Worm (Caenorhabditis elegans): Measurements from ENCODE around the gene fbxa-128.

Gene fbxa-128

DNA sequence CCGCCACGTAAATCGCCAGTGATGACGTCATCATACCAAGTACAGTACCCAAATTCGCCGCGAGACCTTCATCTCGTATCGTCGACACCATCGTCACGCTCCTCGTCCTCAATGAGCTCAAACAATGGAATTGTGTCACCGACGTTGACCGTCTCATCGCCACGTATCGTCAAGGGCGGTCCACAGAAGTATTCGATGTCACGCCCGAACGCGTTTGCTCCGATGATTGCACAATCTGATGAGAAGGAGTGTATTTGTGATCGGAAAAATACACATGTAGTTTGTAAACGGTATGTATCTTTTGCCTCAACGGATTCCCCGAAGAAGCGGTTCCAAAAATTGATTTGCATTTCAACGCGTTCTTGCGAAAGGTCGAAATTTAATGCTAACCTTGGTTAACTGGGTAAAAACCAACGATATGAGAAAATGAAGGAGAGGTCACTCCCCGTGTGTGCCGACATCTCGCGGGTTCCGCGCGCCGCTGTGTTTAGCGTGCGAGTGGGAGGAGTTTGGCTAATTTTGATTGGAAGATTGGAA is 48.7 kb downstream of the fbxa-128 start (continued):
- TF ChIP-seq daf-12 (tag; optimal IDR thresholded peaks at IDR 0.05), result no peak
- peak; percentile 48; the same call in 1 of the 2 replicates for TF ChIP-seq ZK337.2 (GFP tag; IDR thresholded peaks at IDR 0.05)
- no peak for TF ChIP-seq nhr-6 (tag; optimal IDR thresholded peaks at IDR 0.05)
- TF ChIP-seq lin-38 (GFP tag; IDR thresholded peaks at IDR 0.05), result peak; percentile 60
- TF ChIP-seq mep-1 (tag; optimal IDR thresholded peaks at IDR 0.05), result peak; percentile 49
- peak; percentile 19 for TF ChIP-seq sdz-12 (GFP tag; optimal IDR thresholded peaks at IDR 0.05)
- peak; percentile 65 for TF ChIP-seq nhr-25 (tag; optimal IDR thresholded peaks at IDR 0.05; ENCODE audit: borderline replicate concordance, insufficient read depth)
- no peak for TF ChIP-seq hif-1 (tag; optimal IDR thresholded peaks at IDR 0.05)
- peak; percentile 13 for TF ChIP-seq mxl-3 (GFP tag; optimal IDR thresholded peaks at IDR 0.05)
- TF ChIP-seq nhr-41 (GFP tag; IDR thresholded peaks at IDR 0.05), result no peak
- no peak for TF ChIP-seq egl-43 (GFP tag; IDR thresholded peaks at IDR 0.05)
- no peak for TF ChIP-seq ceh-20 (GFP tag; IDR thresholded peaks at IDR 0.05)
- no peak for TF ChIP-seq daf-19 (GFP tag; conservative IDR thresholded peaks at IDR 0.05)
- no peak for TF ChIP-seq ztf-7 (tag; optimal IDR thresholded peaks at IDR 0.05)
- no peak for TF ChIP-seq ceh-32 (tag; optimal IDR thresholded peaks at IDR 0.05; ENCODE audit: poor library complexity)
- 0 out of 2 replicates have a peak, but pooled peaks have one; percentile 55 for TF ChIP-seq dmd-8 (GFP tag; IDR thresholded peaks at IDR 0.05)
- TF ChIP-seq saeg-2 (GFP tag; IDR thresholded peaks at IDR 0.05), result no peak
- no peak for TF ChIP-seq lin-39 (tag; optimal IDR thresholded peaks at IDR 0.05)
- no peak for TF ChIP-seq rbr-2 (tag; optimal IDR thresholded peaks at IDR 0.05)
- peak in 1 of 2 experiments; percentile 54 for TF ChIP-seq lsy-2 (tag; optimal IDR thresholded peaks at IDR 0.05)
- TF ChIP-seq mes-2 (tag; optimal IDR thresholded peaks at IDR 0.05; ENCODE audit: poor library complexity, severe bottlenecking), result peak; percentile 77
- TF ChIP-seq vab-7 (GFP tag; IDR thresholded peaks at IDR 0.05), result peak; percentile 42; the same call in 1 of the 2 replicates
- peak; percentile 24 for TF ChIP-seq spr-1 (tag; optimal IDR thresholded peaks at IDR 0.05)
- TF ChIP-seq T20F7.1 (GFP tag; optimal IDR thresholded peaks at IDR 0.05), result no peak
- peak; percentile 63 for TF ChIP-seq aha-1 (tag)
- TF ChIP-seq F26F4.8 (GFP tag; conservative IDR thresholded peaks at IDR 0.05), result no peak
- TF ChIP-seq ztf-11 (tag; optimal IDR thresholded peaks at IDR 0.05), result no peak
- no peak for TF ChIP-seq spr-3 (GFP tag; optimal IDR thresholded peaks at IDR 0.05)
- no peak for TF ChIP-seq zfp-3 (GFP tag; conservative IDR thresholded peaks at IDR 0.05)
- no peak for TF ChIP-seq daf-16 (GFP tag; optimal IDR thresholded peaks at IDR 0.05)
- TF ChIP-seq daf-16 (tag; optimal IDR thresholded peaks at IDR 0.05), result peak; percentile 64
- no peak for TF ChIP-seq egl-27 (tag; optimal IDR thresholded peaks at IDR 0.05)
- TF ChIP-seq snpc-1.2 (GFP tag; IDR thresholded peaks at IDR 0.05), result peak; percentile 70; the same call in 1 of the 2 replicates
- TF ChIP-seq ceh-28 (tag; optimal IDR thresholded peaks at IDR 0.05), result no peak
- no peak for TF ChIP-seq Y5F2A.4 (GFP tag; optimal IDR thresholded peaks at IDR 0.05)
- peak; percentile 24; the same call in 1 of the 2 replicates for TF ChIP-seq ctbp-1 (GFP tag; IDR thresholded peaks at IDR 0.05)
- peak; percentile 99 for TF ChIP-seq ama-1 (optimal IDR thresholded peaks at IDR 0.05)
- no peak for TF ChIP-seq hlh-11 (tag; optimal IDR thresholded peaks at IDR 0.05)
- TF ChIP-seq ceh-62 (tag; optimal IDR thresholded peaks at IDR 0.05), result no peak
- TF ChIP-seq ces-1 (GFP tag; optimal IDR thresholded peaks at IDR 0.05), result no peak
- TF ChIP-seq lin-13 (GFP tag; optimal IDR thresholded peaks at IDR 0.05), result peak; percentile 30
- no peak for TF ChIP-seq nhr-10 (tag; optimal IDR thresholded peaks at IDR 0.05)
- TF ChIP-seq unc-39 (tag; optimal IDR thresholded peaks at IDR 0.05), result no peak
- no peak for TF ChIP-seq lin-15B (tag; optimal IDR thresholded peaks at IDR 0.05)
- no peak for TF ChIP-seq mdl-1 (tag; optimal IDR thresholded peaks at IDR 0.05)
- TF ChIP-seq arid-1 (GFP tag; conservative IDR thresholded peaks at IDR 0.05), result no peak; the same call in 1 of the 2 replicates
- no peak for TF ChIP-seq zip-2 (tag; optimal IDR thresholded peaks at IDR 0.05)
- no peak for TF ChIP-seq unc-62 (GFP tag; optimal IDR thresholded peaks at IDR 0.05 in 1 of 2)
- TF ChIP-seq unc-62 (tag; optimal IDR thresholded peaks at IDR 0.05), result no peak
- TF ChIP-seq zfp-2 (tag; optimal IDR thresholded peaks at IDR 0.05), result no peak
- TF ChIP-seq dve-1 (tag; optimal IDR thresholded peaks at IDR 0.05; ENCODE audit: insufficient read depth), result peak; percentile 40
